Worm (Caenorhabditis elegans): ENCODE measurements around the gene nipi-3.

Gene nipi-3

ce11 chrX:15604236-15604635 is 3.5 kb upstream of the nipi-3 start:
- no peak for TF ChIP-seq mdt-29 (GFP tag; IDR thresholded peaks at IDR 0.05)
- TF ChIP-seq ceh-82 (tag; optimal IDR thresholded peaks at IDR 0.05), result no peak
- TF ChIP-seq egl-27 (tag; optimal IDR thresholded peaks at IDR 0.05), result no peak
- TF ChIP-seq pqm-1 (tag; optimal IDR thresholded peaks at IDR 0.05), result no peak
- TF ChIP-seq madf-9 (GFP tag; conservative IDR thresholded peaks at IDR 0.05), result no peak
- TF ChIP-seq ZK337.2 (GFP tag; IDR thresholded peaks at IDR 0.05), result no peak
- no peak for TF ChIP-seq R02D3.7 (tag; optimal IDR thresholded peaks at IDR 0.05)
- no peak for TF ChIP-seq ceh-62 (tag; optimal IDR thresholded peaks at IDR 0.05)
- TF ChIP-seq aly-2 (tag; optimal IDR thresholded peaks at IDR 0.05), result no peak
- TF ChIP-seq dmd-9 (GFP tag; IDR thresholded peaks at IDR 0.05), result no peak
- no peak for TF ChIP-seq unc-39 (tag; optimal IDR thresholded peaks at IDR 0.05)
- TF ChIP-seq hlh-30 (tag; optimal IDR thresholded peaks at IDR 0.05; ENCODE audit: insufficient read depth), result no peak
- TF ChIP-seq ceh-20 (GFP tag; IDR thresholded peaks at IDR 0.05), result no peak
- no peak for TF ChIP-seq vab-7 (GFP tag; IDR thresholded peaks at IDR 0.05)
- no peak for TF ChIP-seq snpc-1.2 (GFP tag; IDR thresholded peaks at IDR 0.05)
- no peak for TF ChIP-seq nhr-76 (tag; optimal IDR thresholded peaks at IDR 0.05)
- peak; percentile 24 for TF ChIP-seq mes-2 (tag; optimal IDR thresholded peaks at IDR 0.05; ENCODE audit: poor library complexity, severe bottlenecking)
- TF ChIP-seq egl-43 (GFP tag; IDR thresholded peaks at IDR 0.05), result peak; percentile 66
- no peak for TF ChIP-seq spr-3 (GFP tag; optimal IDR thresholded peaks at IDR 0.05)
- TF ChIP-seq nhr-11 (tag; optimal IDR thresholded peaks at IDR 0.05), result no peak
- no peak for TF ChIP-seq nhr-42 (GFP tag; IDR thresholded peaks at IDR 0.05)
- 0 out of 2 replicates have a peak, but pooled peaks have one; percentile 5 for TF ChIP-seq php-3 (GFP tag; IDR thresholded peaks at IDR 0.05)
- TF ChIP-seq mxl-3 (GFP tag; optimal IDR thresholded peaks at IDR 0.05), result no peak
- no peak for TF ChIP-seq nhr-237 (tag; optimal IDR thresholded peaks at IDR 0.05)
- TF ChIP-seq nhr-41 (GFP tag; IDR thresholded peaks at IDR 0.05), result no peak
- TF ChIP-seq ctbp-1 (GFP tag; IDR thresholded peaks at IDR 0.05), result no peak
- no peak for TF ChIP-seq nhr-28 (tag; optimal IDR thresholded peaks at IDR 0.05)
- TF ChIP-seq daf-12 (tag; optimal IDR thresholded peaks at IDR 0.05), result no peak
- TF ChIP-seq mxl-2 (GFP tag; conservative IDR thresholded peaks at IDR 0.05), result no peak
- no peak for TF ChIP-seq fkh-10 (GFP tag; optimal IDR thresholded peaks at IDR 0.05)
- peak; percentile 74 for TF ChIP-seq aha-1 (tag)
- TF ChIP-seq arid-1 (GFP tag; conservative IDR thresholded peaks at IDR 0.05), result no peak
- peak; percentile 68; the same call in 1 of the 2 replicates for TF ChIP-seq T26A8.4 (GFP tag; IDR thresholded peaks at IDR 0.05)
- TF ChIP-seq duxl-1 (tag; optimal IDR thresholded peaks at IDR 0.05; ENCODE audit: poor library complexity), result no peak
- 0 out of 2 replicates have a peak, but pooled peaks have one; percentile 20 for TF ChIP-seq lim-7 (GFP tag; IDR thresholded peaks at IDR 0.05)
- TF ChIP-seq zip-2 (tag; optimal IDR thresholded peaks at IDR 0.05), result no peak
- no peak for TF ChIP-seq ceh-28 (tag; optimal IDR thresholded peaks at IDR 0.05)
- no peak for TF ChIP-seq F10B5.3 (tag; optimal IDR thresholded peaks at IDR 0.05)
- TF ChIP-seq dmd-6 (GFP tag; IDR thresholded peaks at IDR 0.05), result no peak; the same call in 1 of the 2 replicates
- TF ChIP-seq rbr-2 (tag; optimal IDR thresholded peaks at IDR 0.05), result no peak
- TF ChIP-seq Y48G9A.11 (GFP tag; IDR thresholded peaks at IDR 0.05), result no peak

ce11 chrX:15606585-15607276 is 1.0 kb upstream of the nipi-3 start, which contains the start of gene rab-14:
rab-14 (minus strand) TSS chrX:15606635.
- TF ChIP-seq nhr-48 (tag; optimal IDR thresholded peaks at IDR 0.05) (no peak), F37D6.2 (tag; optimal IDR thresholded peaks at IDR 0.05) (peak; percentile 61), mdt-29 (GFP tag; IDR thresholded peaks at IDR 0.05) (0 out of 2 replicates have a peak, but pooled peaks have one; percentile 21), ama-1 (optimal IDR thresholded peaks at IDR 0.05) (no peak), arid-1 (GFP tag; conservative IDR thresholded peaks at IDR 0.05) (peak; percentile 57), dmd-9 (GFP tag; IDR thresholded peaks at IDR 0.05) (no peak), zfp-3 (GFP tag; conservative IDR thresholded peaks at IDR 0.05) (no peak), php-3 (GFP tag; IDR thresholded peaks at IDR 0.05) (no peak), unc-39 (tag; optimal IDR thresholded peaks at IDR 0.05) (no peak), lin-13 (GFP tag; optimal IDR thresholded peaks at IDR 0.05) (no peak), set-16 (GFP tag; IDR thresholded peaks at IDR 0.05) (peak; percentile 56), hlh-11 (tag; optimal IDR thresholded peaks at IDR 0.05) (peak; percentile 80), ceh-28 (tag; optimal IDR thresholded peaks at IDR 0.05) (peak; percentile 47), ceh-62 (tag; optimal IDR thresholded peaks at IDR 0.05) (no peak), dmd-8 (GFP tag; IDR thresholded peaks at IDR 0.05) (0 out of 2 replicates have a peak, but pooled peaks have one; percentile 26), saeg-2 (GFP tag; IDR thresholded peaks at IDR 0.05) (no peak), lsy-2 (tag; optimal IDR thresholded peaks at IDR 0.05) (peak; percentile 58 to 69), spr-1 (tag; optimal IDR thresholded peaks at IDR 0.05) (no peak)

Measured in whole organism, L4 larva.